Fruit fly (Drosophila melanogaster) whole organism, embryonic: Measurements from ENCODE around the gene CG44838.
A peak's percentile ranks its signal among the peaks of the same experiment; 100 is the strongest.

Source experiments
- Abd-B ChIP-seq: fragments of 200-800 bp; sonication (Bioruptor generic); optimal IDR thresholded peaks from 2 replicates; lab custom pipeline; 2018; ENCODE audit warnings: missing biosample characterization, mild to moderate bottlenecking, missing genetic modification characterization, moderate library complexity
- Ada2b ChIP-seq: fragments of 200-800 bp; sonication (Bioruptor generic); IDR thresholded peaks from 2 replicates; pipeline ENCODE4 v1.3.6; 2022; ENCODE audit warnings: missing biosample characterization, missing genetic modification characterization
- Atf6 ChIP-seq: fragments of 200-800 bp; sonication (Bioruptor generic); IDR thresholded peaks from 2 replicates; pipeline ENCODE4 v1.3.6; 2022; ENCODE audit warnings: missing biosample characterization, missing genetic modification characterization
- BEAF-32 ChIP-seq: fragments of 200-800 bp; sonication (Bioruptor generic); optimal IDR thresholded peaks from 3 replicates; lab custom pipeline; 2017; ENCODE audit warnings: missing biosample characterization, missing genetic modification characterization, mild to moderate bottlenecking, moderate library complexity, missing genetic modification reagents
- CG13894 ChIP-seq: fragments of 200-800 bp; sonication (Bioruptor generic); optimal IDR thresholded peaks from 3 replicates; lab custom pipeline; 2018; ENCODE audit warnings: missing biosample characterization, mild to moderate bottlenecking, missing genetic modification characterization, moderate library complexity
- CG14860 ChIP-seq: fragments of 200-800 bp; sonication (Bioruptor generic); IDR thresholded peaks from 3 replicates; pipeline ENCODE4 v1.3.6; 2022; ENCODE audit warnings: missing biosample characterization, missing genetic modification characterization; ENCODE audit not compliant: partially characterized antibody
- CG16863 ChIP-seq: fragments of 200-800 bp; sonication (Bioruptor generic); optimal IDR thresholded peaks from 3 replicates; lab custom pipeline; 2016; ENCODE audit warnings: missing biosample characterization, missing genetic modification characterization
- CG34422 ChIP-seq: fragments of 200-800 bp; sonication (Bioruptor generic); IDR thresholded peaks from 3 replicates; pipeline ENCODE4 v1.3.6; 2022; ENCODE audit warnings: missing biosample characterization, missing genetic modification characterization
- CG4360 ChIP-seq: fragments of 200-800 bp; sonication (Bioruptor generic); IDR thresholded peaks from 2 replicates; pipeline ENCODE4 v1.3.6; 2022; ENCODE audit warnings: missing biosample characterization, missing genetic modification characterization
- CG5180 ChIP-seq: fragments of 200-800 bp; sonication (Bioruptor generic); optimal IDR thresholded peaks from 3 replicates; lab custom pipeline; 2017; ENCODE audit warnings: missing biosample characterization, missing genetic modification characterization, mild to moderate bottlenecking, moderate library complexity, missing genetic modification reagents
- CG8290 ChIP-seq, 3 experiments: fragments of 200-800 bp; sonication (Bioruptor generic); optimal IDR thresholded peaks; 2 replicates each; lab custom pipeline; 2016 to 2019; ENCODE audit warnings: missing biosample characterization in 3 of 3, missing genetic modification characterization in 3 of 3, mild to moderate bottlenecking in 2 of 3, moderate library complexity in 1 of 3
- D19A ChIP-seq: fragments of 200-800 bp; optimal IDR thresholded peaks from 3 replicates; lab custom pipeline; 2019; ENCODE audit warnings: missing biosample characterization, mild to moderate bottlenecking, missing genetic modification characterization, moderate library complexity
- Dbx ChIP-seq: fragments of 200-800 bp; sonication (Bioruptor generic); IDR thresholded peaks from 3 replicates; pipeline ENCODE4 v1.3.6; 2022; ENCODE audit warnings: missing biosample characterization, missing genetic modification characterization
- Drgx ChIP-seq: fragments of 200-800 bp; sonication (Bioruptor generic); IDR thresholded peaks from 2 replicates; pipeline ENCODE4 v1.3.6; 2022; ENCODE audit warnings: missing biosample characterization, missing genetic modification characterization
- Ets97D ChIP-seq: fragments of 200-800 bp; sonication (Bioruptor generic); optimal IDR thresholded peaks from 3 replicates; lab custom pipeline; 2016; ENCODE audit warnings: missing biosample characterization, missing genetic modification characterization
- Fer2 ChIP-seq: fragments of 200-800 bp; sonication (Bioruptor generic); optimal IDR thresholded peaks from 2 replicates; lab custom pipeline; 2018; ENCODE audit warnings: missing biosample characterization, mild to moderate bottlenecking, missing genetic modification characterization, moderate library complexity
- HLH4C ChIP-seq: fragments of 200-800 bp; sonication (Bioruptor generic); IDR thresholded peaks from 3 replicates; pipeline ENCODE4 v1.3.6; 2022; ENCODE audit warnings: missing biosample characterization, missing genetic modification characterization; ENCODE audit not compliant: partially characterized antibody
- Hsf ChIP-seq: fragments of 200-800 bp; sonication (Bioruptor generic); optimal IDR thresholded peaks from 3 replicates; lab custom pipeline; 2016; ENCODE audit warnings: missing biosample characterization, missing genetic modification characterization
- Lhr ChIP-seq: fragments of 200-800 bp; sonication (Bioruptor generic); optimal IDR thresholded peaks from 3 replicates; lab custom pipeline; 2017; ENCODE audit warnings: mild to moderate bottlenecking, missing biosample characterization, missing genetic modification reagents, missing genetic modification characterization
- MBD-R2 ChIP-seq: fragments of 200-800 bp; sonication (Bioruptor generic); IDR thresholded peaks from 2 replicates; pipeline ENCODE4 v1.3.6; 2022; ENCODE audit warnings: missing biosample characterization, missing genetic modification characterization
- Max ChIP-seq: fragments of 200-800 bp; sonication (Bioruptor generic); optimal IDR thresholded peaks from 2 replicates; lab custom pipeline; 2016; ENCODE audit warnings: missing biosample characterization, mild to moderate bottlenecking, missing genetic modification characterization
- Nf-YC ChIP-seq: fragments of 200-800 bp; optimal IDR thresholded peaks from 3 replicates; lab custom pipeline; 2019; ENCODE audit warnings: missing biosample characterization, mild to moderate bottlenecking, missing genetic modification characterization, moderate library complexity
- NfI ChIP-seq: fragments of 200-800 bp; sonication (Bioruptor generic); optimal IDR thresholded peaks from 3 replicates; lab custom pipeline; 2018; ENCODE audit warnings: missing biosample characterization, mild to moderate bottlenecking, missing genetic modification characterization, moderate library complexity
- Ptx1 ChIP-seq: fragments of 200-800 bp; sonication (Bioruptor generic); IDR thresholded peaks from 2 replicates; pipeline ENCODE4 v1.3.6; 2022; ENCODE audit warnings: missing biosample characterization, missing genetic modification characterization
- Sox100B ChIP-seq: fragments of 200-800 bp; sonication (Bioruptor generic); optimal IDR thresholded peaks from 3 replicates; lab custom pipeline; 2018; ENCODE audit warnings: missing biosample characterization, mild to moderate bottlenecking, missing genetic modification characterization
- Usf ChIP-seq: fragments of 200-800 bp; sonication (Bioruptor generic); optimal IDR thresholded peaks from 2 replicates; lab custom pipeline; 2017; ENCODE audit warnings: missing genotype, missing biosample characterization, missing genetic modification characterization
- ac ChIP-seq: fragments of 200-800 bp; sonication (Bioruptor generic); optimal IDR thresholded peaks from 3 replicates; lab custom pipeline; 2017; ENCODE audit warnings: missing biosample characterization, mild to moderate bottlenecking, missing genetic modification characterization
- al ChIP-seq: fragments of 200-800 bp; sonication (Bioruptor generic); IDR thresholded peaks from 2 replicates; pipeline ENCODE4 v1.3.6; 2022; ENCODE audit warnings: missing biosample characterization, missing genetic modification characterization
- crc ChIP-seq: fragments of 200-800 bp; sonication (Bioruptor generic); optimal IDR thresholded peaks from 2 replicates; lab custom pipeline; 2016; ENCODE audit warnings: missing biosample characterization, missing genetic modification characterization
- dan ChIP-seq: fragments of 200-800 bp; sonication (Bioruptor generic); IDR thresholded peaks from 2 replicates; pipeline ENCODE4 v1.3.6; 2022; ENCODE audit warnings: missing biosample characterization, missing genetic modification characterization
- ewg ChIP-seq: fragments of 200-800 bp; sonication (Bioruptor generic); optimal IDR thresholded peaks from 3 replicates; lab custom pipeline; 2017; ENCODE audit warnings: mild to moderate bottlenecking, missing biosample characterization, missing genetic modification reagents, missing genetic modification characterization
- gce ChIP-seq: fragments of 200-800 bp; sonication (Bioruptor generic); IDR thresholded peaks from 3 replicates; pipeline ENCODE4 v1.3.6; 2022; ENCODE audit warnings: missing biosample characterization, missing genetic modification characterization
- gfzf ChIP-seq: fragments of 200-800 bp; sonication (Bioruptor generic); optimal IDR thresholded peaks from 2 replicates; lab custom pipeline; 2016; ENCODE audit warnings: missing biosample characterization, mild to moderate bottlenecking, missing genetic modification characterization, moderate library complexity
- gt ChIP-seq: fragments of 200-800 bp; sonication (Bioruptor generic); IDR thresholded peaks from 2 replicates; pipeline ENCODE4 v1.3.6; 2022; ENCODE audit warnings: missing biosample characterization, missing genetic modification characterization
- hth ChIP-seq: fragments of >200 bp; optimal IDR thresholded peaks from 2 replicates; lab custom pipeline; 2017; ENCODE audit warnings: inconsistent platforms
- kah ChIP-seq: fragments of 200-800 bp; sonication (Bioruptor generic); optimal IDR thresholded peaks from 2 replicates; lab custom pipeline; 2018; ENCODE audit warnings: missing biosample characterization, mild to moderate bottlenecking, missing genetic modification characterization
- lab ChIP-seq: fragments of 200-800 bp; sonication (Bioruptor generic); optimal IDR thresholded peaks from 3 replicates; lab custom pipeline; 2017; ENCODE audit warnings: missing biosample characterization, missing genetic modification characterization, mild to moderate bottlenecking, moderate library complexity, missing genetic modification reagents
- lola ChIP-seq, 3 experiments: fragments of >200 bp in 2 of 3; fragments of 200-800 bp in 1 of 3; sonication (Bioruptor generic) in 1 of 3; optimal IDR thresholded peaks; 2 replicates each; lab custom pipeline; 2017 to 2019; ENCODE audit warnings: missing biosample characterization in 3 of 3, missing genetic modification characterization in 3 of 3, mild to moderate bottlenecking in 1 of 3, moderate library complexity in 1 of 3
- mirr ChIP-seq: fragments of 200-800 bp; sonication (Bioruptor generic); optimal IDR thresholded peaks from 3 replicates; lab custom pipeline; 2018; ENCODE audit warnings: missing biosample characterization, mild to moderate bottlenecking, missing genetic modification characterization
- odd ChIP-seq: fragments of 200-800 bp; sonication (Bioruptor generic); optimal IDR thresholded peaks from 2 replicates; lab custom pipeline; 2017; ENCODE audit warnings: missing biosample characterization, mild to moderate bottlenecking, missing genetic modification characterization
- pan ChIP-seq, 4 experiments: fragments of >200 bp in 3 of 4; fragments of 200-800 bp in 1 of 4; sonication (Bioruptor generic) in 1 of 4; optimal IDR thresholded peaks in 3 of 4; IDR thresholded peaks in 1 of 4; 2 replicates each; pipeline versions ENCODE4 v1.3.6 to Lab custom; 2017 to 2022; ENCODE audit warnings: missing biosample characterization in 2 of 4, missing genetic modification characterization in 2 of 4, mixed read lengths in 1 of 4
- pb ChIP-seq: fragments of 200-800 bp; sonication (Bioruptor generic); optimal IDR thresholded peaks from 3 replicates; lab custom pipeline; 2016; ENCODE audit warnings: missing biosample characterization, missing genetic modification characterization
- sob ChIP-seq: fragments of 200-800 bp; sonication (Bioruptor generic); IDR thresholded peaks from 2 replicates; pipeline ENCODE4 v1.3.6; 2022; ENCODE audit warnings: missing biosample characterization, missing genetic modification characterization
- stc ChIP-seq: fragments of 200-800 bp; sonication (Bioruptor generic); IDR thresholded peaks from 2 replicates; pipeline ENCODE4 v1.3.6; 2022; ENCODE audit warnings: missing biosample characterization, missing genetic modification characterization
- trh ChIP-seq: fragments of 200-800 bp; sonication (Bioruptor generic); optimal IDR thresholded peaks from 2 replicates; lab custom pipeline; 2016; ENCODE audit warnings: missing biosample characterization, missing genetic modification characterization
- unc-4 ChIP-seq: fragments of 200-800 bp; sonication (Bioruptor generic); IDR thresholded peaks from 2 replicates; pipeline ENCODE4 v1.3.6; 2022; ENCODE audit warnings: missing biosample characterization, missing genetic modification characterization; ENCODE audit not compliant: partially characterized antibody
- zen2 ChIP-seq: fragments of 200-800 bp; sonication (Bioruptor generic); IDR thresholded peaks from 3 replicates; pipeline ENCODE4 v1.3.6; 2022; ENCODE audit warnings: missing biosample characterization, missing genetic modification characterization; ENCODE audit not compliant: partially characterized antibody

The CG44838 gene

dm6 chr3L:9509037-9509830 lies 48.4 kb downstream of the CG44838 start, which contains the start of gene CG3408 (continued):
- TF ChIP-seq zen2 = no peak
- no peak for TF ChIP-seq dan (GFP tag; lab: Robert Waterston, UW)
- peak; percentile 35 for TF ChIP-seq lab (GFP tag; lab: Kevin White, UChicago)
- TF ChIP-seq Ada2b (GFP tag; lab: Robert Waterston, UW) = no peak
- TF ChIP-seq Atf6 (GFP tag; lab: Robert Waterston, UW) = 0 out of 2 replicates have a peak, but pooled peaks have one; percentile 6
- no peak for TF ChIP-seq Hsf
- TF ChIP-seq lola (GFP tag; optimal IDR thresholded peaks at IDR 0.05; lab: Kevin White, UChicago) = no peak
- TF ChIP-seq kah (GFP tag; lab: Kevin White, UChicago) = no peak
- peak; percentile 6 for TF ChIP-seq Nf-YC (tag; lab: Kevin White, UChicago)
- TF ChIP-seq Lhr (GFP tag; lab: Kevin White, UChicago) = peak; percentile 82
- TF ChIP-seq gce (GFP tag; lab: Robert Waterston, UW) = no peak
- no peak for TF ChIP-seq CG5180 (GFP tag; lab: Kevin White, UChicago)
- TF ChIP-seq sob (GFP tag; lab: Robert Waterston, UW) = 0 out of 2 replicates have a peak, but pooled peaks have one; percentile 14
- TF ChIP-seq gt (GFP tag; lab: Robert Waterston, UW) = no peak
- peak; percentile 54; the same call in 1 of the 3 replicates for TF ChIP-seq CG34422
- TF ChIP-seq stc (GFP tag; lab: Robert Waterston, UW) = no peak
- TF ChIP-seq Ptx1 = no peak
- TF ChIP-seq odd (GFP tag; lab: Kevin White, UChicago) = no peak
- no peak for TF ChIP-seq CG16863
- TF ChIP-seq CG4360 = peak; percentile 94
- no peak for TF ChIP-seq Abd-B
- TF ChIP-seq Ets97D = peak; percentile 98
- TF ChIP-seq Max (GFP tag; lab: Kevin White, UChicago) = peak; percentile 38
- TF ChIP-seq HLH4C (GFP tag; lab: Robert Waterston, UW) = no peak
- TF ChIP-seq ac (GFP tag; lab: Kevin White, UChicago) = no peak
- TF ChIP-seq gfzf (GFP tag; lab: Kevin White, UChicago) = peak; percentile 94
- no peak for TF ChIP-seq hth
- TF ChIP-seq MBD-R2 (GFP tag; lab: Robert Waterston, UW) = no peak; the same call in 1 of the 2 replicates
- peak; percentile 17 for TF ChIP-seq CG8290 (GFP tag; optimal IDR thresholded peaks at IDR 0.05; lab: Kevin White, UChicago)
- TF ChIP-seq CG8290 (tag; optimal IDR thresholded peaks at IDR 0.05; lab: Kevin White, UChicago) = peak in 1 of 2 experiments; percentile 48
- TF ChIP-seq Drgx (GFP tag; lab: Robert Waterston, UW) = no peak; the same call in 1 of the 2 replicates
- peak; percentile 24 for TF ChIP-seq pb (GFP tag; lab: Kevin White, UChicago)
- peak; percentile 62 for TF ChIP-seq ewg (GFP tag; lab: Kevin White, UChicago)
- TF ChIP-seq unc-4 (GFP tag; lab: Robert Waterston, UW) = peak; percentile 52; the same call in 1 of the 2 replicates
- TF ChIP-seq Usf = no peak
- peak; percentile 52 for TF ChIP-seq CG13894 (tag; lab: Kevin White, UChicago)
- TF ChIP-seq NfI = no peak
- no peak for TF ChIP-seq crc (GFP tag; lab: Kevin White, UChicago)
- no peak for TF ChIP-seq al (GFP tag; lab: Robert Waterston, UW)
- TF ChIP-seq BEAF-32 = peak; percentile 66
- peak; percentile 46; the same call in 1 of the 3 replicates for TF ChIP-seq CG14860 (GFP tag; lab: Robert Waterston, UW)
- TF ChIP-seq Sox100B (GFP tag; lab: Kevin White, UChicago) = no peak
- no peak for TF ChIP-seq Fer2 (tag; lab: Kevin White, UChicago)
- no peak for TF ChIP-seq pan (optimal IDR thresholded peaks at IDR 0.05; lab: Kevin White, UChicago)
- TF ChIP-seq pan (GFP tag; optimal IDR thresholded peaks at IDR 0.05 in 1 of 2, IDR thresholded peaks at IDR 0.05 in 1 of 2) = no peak
- TF ChIP-seq mirr = peak; percentile 55
- 0 out of 3 replicates have a peak, but pooled peaks have one; percentile 7 for TF ChIP-seq Dbx (GFP tag; lab: Robert Waterston, UW)
- no peak for TF ChIP-seq D19A (tag; lab: Kevin White, UChicago)
- no peak for TF ChIP-seq trh
